Fruit fly (Drosophila melanogaster): ENCODE results near the gene kuk.

dm6 chr3R:17125339-17126044 lies 45.4 kb downstream of the kuk start, which contains the start of gene cher:
- no peak for TF ChIP-seq CG32121 (GFP tag; IDR thresholded peaks at IDR 0.05)
- TF ChIP-seq Ets98B (GFP tag; IDR thresholded peaks at IDR 0.05) = no peak
- no peak for TF ChIP-seq CG15710 (tag; optimal IDR thresholded peaks at IDR 0.05)
- no peak for TF ChIP-seq CG9948 (tag; optimal IDR thresholded peaks at IDR 0.05)
